Worm (Caenorhabditis elegans): ENCODE data around the gene gldc-1.
A peak's percentile ranks its signal among the peaks of the same experiment; 100 is the strongest.

The gldc-1 gene

ce11 chrII:6028594-6029141, 21.6 kb upstream of the gldc-1 start:
- no peak for TF ChIP-seq unc-39 (tag; optimal IDR thresholded peaks at IDR 0.05)
- TF ChIP-seq tbx-8 (GFP tag; optimal IDR thresholded peaks at IDR 0.05): no peak
- TF ChIP-seq nhr-237 (tag; optimal IDR thresholded peaks at IDR 0.05): no peak
- TF ChIP-seq mep-1 (tag; optimal IDR thresholded peaks at IDR 0.05): no peak
- TF ChIP-seq hlh-1 (tag; optimal IDR thresholded peaks at IDR 0.05): peak; percentile 36
- TF ChIP-seq ceh-39 (tag; optimal IDR thresholded peaks at IDR 0.05): no peak
- no peak for TF ChIP-seq sptf-1 (tag; optimal IDR thresholded peaks at IDR 0.05)
- no peak for TF ChIP-seq nhr-2 (tag; optimal IDR thresholded peaks at IDR 0.05)
- no peak for TF ChIP-seq lsy-2 (tag; optimal IDR thresholded peaks at IDR 0.05)
- no peak for TF ChIP-seq drap-1 (GFP tag; optimal IDR thresholded peaks at IDR 0.05)
- peak; percentile 80 for TF ChIP-seq unc-62 (GFP tag; optimal IDR thresholded peaks at IDR 0.05)
- TF ChIP-seq ham-2 (GFP tag; optimal IDR thresholded peaks at IDR 0.05): no peak
- no peak for TF ChIP-seq mls-2 (tag; optimal IDR thresholded peaks at IDR 0.05)
- TF ChIP-seq pha-4 (tag; optimal IDR thresholded peaks at IDR 0.05): no peak
- TF ChIP-seq sem-2 (GFP tag; optimal IDR thresholded peaks at IDR 0.05): no peak
- no peak for TF ChIP-seq ces-1 (GFP tag; optimal IDR thresholded peaks at IDR 0.05)
- no peak for TF ChIP-seq elt-1 (tag; optimal IDR thresholded peaks at IDR 0.05; ENCODE audit: borderline replicate concordance, insufficient read depth)
- TF ChIP-seq unc-120 (tag; optimal IDR thresholded peaks at IDR 0.05; ENCODE audit: poor library complexity, severe bottlenecking): peak; percentile 64

ce11 chrII:6031106-6031505, 19.1 kb upstream of the gldc-1 start, which contains the start of gene frpr-16:
Gene frpr-16, minus strand, starts transcription at chrII:6031206.
- TF ChIP-seq nhr-28 (tag; optimal IDR thresholded peaks at IDR 0.05): no peak
- TF ChIP-seq lin-13 (tag; optimal IDR thresholded peaks at IDR 0.05): no peak
- no peak for TF ChIP-seq lsy-2 (tag; optimal IDR thresholded peaks at IDR 0.05)
- TF ChIP-seq snpc-4 (tag; optimal IDR thresholded peaks at IDR 0.05): no peak
- no peak for TF ChIP-seq lin-32 (GFP tag; optimal IDR thresholded peaks at IDR 0.05)
- TF ChIP-seq elt-1 (tag; optimal IDR thresholded peaks at IDR 0.05; ENCODE audit: borderline replicate concordance, insufficient read depth): no peak
- no peak for TF ChIP-seq ztf-11 (tag; optimal IDR thresholded peaks at IDR 0.05)
- TF ChIP-seq elt-3 (tag; optimal IDR thresholded peaks at IDR 0.05): no peak
- no peak for TF ChIP-seq unc-62 (GFP tag; optimal IDR thresholded peaks at IDR 0.05)
- no peak for TF ChIP-seq blmp-1 (tag; optimal IDR thresholded peaks at IDR 0.05)
- no peak for TF ChIP-seq ces-1 (GFP tag; optimal IDR thresholded peaks at IDR 0.05)
- no peak for TF ChIP-seq nhr-76 (tag; optimal IDR thresholded peaks at IDR 0.05)
- TF ChIP-seq pha-4 (tag; optimal IDR thresholded peaks at IDR 0.05): no peak
- no peak for TF ChIP-seq unc-120 (tag; optimal IDR thresholded peaks at IDR 0.05; ENCODE audit: poor library complexity, severe bottlenecking)
- TF ChIP-seq zip-8 (tag; optimal IDR thresholded peaks at IDR 0.05): no peak

ce11 chrII:6043166-6043565, 7.1 kb upstream of the gldc-1 start, which contains the start of gene R12C12.10:
Gene R12C12.10, minus strand, starts transcription at chrII:6043266.
- no peak for TF ChIP-seq unc-62 (GFP tag; optimal IDR thresholded peaks at IDR 0.05)

ce11 chrII:6045048-6045447, 5.2 kb upstream of the gldc-1 start, which contains the start of gene R12C12.5:
Gene R12C12.5, minus strand, starts transcription at chrII:6045148.
- no peak for TF ChIP-seq tbx-8 (GFP tag; optimal IDR thresholded peaks at IDR 0.05)
- no peak for TF ChIP-seq hlh-1 (tag; optimal IDR thresholded peaks at IDR 0.05)
- no peak for TF ChIP-seq unc-39 (tag; optimal IDR thresholded peaks at IDR 0.05)
- TF ChIP-seq ces-1 (GFP tag; optimal IDR thresholded peaks at IDR 0.05): no peak
- TF ChIP-seq nhr-76 (tag; optimal IDR thresholded peaks at IDR 0.05): no peak
- TF ChIP-seq ceh-39 (tag; optimal IDR thresholded peaks at IDR 0.05): no peak
- TF ChIP-seq ceh-83 (GFP tag; optimal IDR thresholded peaks at IDR 0.05): no peak
- no peak for TF ChIP-seq ztf-11 (tag; optimal IDR thresholded peaks at IDR 0.05)
- TF ChIP-seq nhr-12 (tag; optimal IDR thresholded peaks at IDR 0.05): no peak
- no peak for TF ChIP-seq elt-1 (tag; optimal IDR thresholded peaks at IDR 0.05; ENCODE audit: borderline replicate concordance, insufficient read depth)
- no peak for TF ChIP-seq lin-32 (GFP tag; optimal IDR thresholded peaks at IDR 0.05)

ce11 chrII:6046023-6046631, 4.1 kb upstream of the gldc-1 start:
- no peak for TF ChIP-seq hlh-1 (tag; optimal IDR thresholded peaks at IDR 0.05)
- TF ChIP-seq ces-1 (GFP tag; optimal IDR thresholded peaks at IDR 0.05): peak; percentile 7
